Fruit fly (Drosophila melanogaster): ENCODE results near the gene CG11927.

The CG11927 gene

dm6 chr2L:4887382-4888219 is 40.0 kb downstream of the CG11927 start:
- TF ChIP-seq CG4496 (GFP tag; IDR thresholded peaks at IDR 0.05) (peak; percentile 97), CG9948 (tag; optimal IDR thresholded peaks at IDR 0.05) (peak; percentile 98), EcR (GFP tag; optimal IDR thresholded peaks at IDR 0.05) (peak; percentile 88), Pif1B (GFP tag; optimal IDR thresholded peaks at IDR 0.05) (peak; percentile 88), CG32121 (GFP tag; IDR thresholded peaks at IDR 0.05) (peak; percentile 88), CG15710 (tag; optimal IDR thresholded peaks at IDR 0.05) (peak; percentile 96), fd96Ca (GFP tag; IDR thresholded peaks at IDR 0.05) (peak; percentile 92), CG17806 (tag; optimal IDR thresholded peaks at IDR 0.05) (peak; percentile 97), Snoo (tag; optimal IDR thresholded peaks at IDR 0.05) (peak; percentile 81), D1 (tag; optimal IDR thresholded peaks at IDR 0.05) (peak; percentile 91), CG12605 (GFP tag; IDR thresholded peaks at IDR 0.05) (peak; percentile 94), gl (tag; optimal IDR thresholded peaks at IDR 0.05) (peak; percentile 93), CG10348 (GFP tag; IDR thresholded peaks at IDR 0.05) (peak; percentile 56; the same call in 1 of the 2 replicates), Ets98B (GFP tag; IDR thresholded peaks at IDR 0.05) (peak; percentile 92), CG13204 (GFP tag; optimal IDR thresholded peaks at IDR 0.05) (peak; percentile 89), CG34367 (tag; optimal IDR thresholded peaks at IDR 0.05) (peak; percentile 97), CG8159 (tag; optimal IDR thresholded peaks at IDR 0.05) (peak; percentile 95), rn (GFP tag; IDR thresholded peaks at IDR 0.05) (peak; percentile 92), CG8301 (tag; optimal IDR thresholded peaks at IDR 0.05) (peak; percentile 92), Pif1A (GFP tag; optimal IDR thresholded peaks at IDR 0.05) (peak; percentile 86), CG14655 (GFP tag; optimal IDR thresholded peaks at IDR 0.05) (peak; percentile 90)

dm6 chr2L:4888541-4888940 is 41.0 kb downstream of the CG11927 start:
- no peak for TF ChIP-seq CG13204 (GFP tag; optimal IDR thresholded peaks at IDR 0.05)
- TF ChIP-seq rn (GFP tag; IDR thresholded peaks at IDR 0.05) = no peak
- TF ChIP-seq CG15710 (tag; optimal IDR thresholded peaks at IDR 0.05) = peak; percentile 29
- peak; percentile 44 for TF ChIP-seq CG8159 (tag; optimal IDR thresholded peaks at IDR 0.05)
- TF ChIP-seq CG12605 (GFP tag; IDR thresholded peaks at IDR 0.05) = no peak
- peak; percentile 19 for TF ChIP-seq CG34367 (tag; optimal IDR thresholded peaks at IDR 0.05)
- peak; percentile 46 for TF ChIP-seq CG17806 (tag; optimal IDR thresholded peaks at IDR 0.05)
- no peak for TF ChIP-seq Ets98B (GFP tag; IDR thresholded peaks at IDR 0.05)
- TF ChIP-seq EcR (GFP tag; optimal IDR thresholded peaks at IDR 0.05) = peak; percentile 41
- peak; percentile 53 for TF ChIP-seq CG9948 (tag; optimal IDR thresholded peaks at IDR 0.05)
- TF ChIP-seq CG14655 (GFP tag; optimal IDR thresholded peaks at IDR 0.05) = peak; percentile 2

- TF ChIP-seq CG14655 (GFP tag; optimal IDR thresholded peaks at IDR 0.05) = no peak
These were observed 42.0 kb downstream of the CG11927 start, which contains the start of gene CG15625 for dm6 chr2L:4889451-4890045. Gene CG15625, plus strand, starts transcription at chr2L:4889995.

- TF ChIP-seq CG15710 (tag; optimal IDR thresholded peaks at IDR 0.05) (no peak), fd96Ca (GFP tag; IDR thresholded peaks at IDR 0.05) (no peak), Snoo (tag; optimal IDR thresholded peaks at IDR 0.05) (peak; percentile 41), EcR (GFP tag; optimal IDR thresholded peaks at IDR 0.05) (peak; percentile 41), CG17806 (tag; optimal IDR thresholded peaks at IDR 0.05) (no peak), CG32121 (GFP tag; IDR thresholded peaks at IDR 0.05) (peak; percentile 27; the same call in 1 of the 2 replicates), Ets98B (GFP tag; IDR thresholded peaks at IDR 0.05) (peak; percentile 47; the same call in 1 of the 2 replicates), CG13204 (GFP tag; optimal IDR thresholded peaks at IDR 0.05) (peak; percentile 89), CG4496 (GFP tag; IDR thresholded peaks at IDR 0.05) (0 out of 3 replicates have a peak, but pooled peaks have one; percentile 47)
These were observed 44.4 kb downstream of the CG11927 start, which contains the start of gene CG3036 for dm6 chr2L:4891914-4892469. Gene CG3036, plus strand, starts transcription at chr2L:4892112.

- TF ChIP-seq CG13204 (GFP tag; optimal IDR thresholded peaks at IDR 0.05) = no peak
- no peak for TF ChIP-seq Pif1A (GFP tag; optimal IDR thresholded peaks at IDR 0.05)
- TF ChIP-seq CG9948 (tag; optimal IDR thresholded peaks at IDR 0.05) = no peak
- TF ChIP-seq Ets98B (GFP tag; IDR thresholded peaks at IDR 0.05) = no peak
- TF ChIP-seq EcR (GFP tag; optimal IDR thresholded peaks at IDR 0.05) = no peak
- no peak for TF ChIP-seq CG14655 (GFP tag; optimal IDR thresholded peaks at IDR 0.05)
- no peak for TF ChIP-seq rn (GFP tag; IDR thresholded peaks at IDR 0.05)
- TF ChIP-seq CG4496 (GFP tag; IDR thresholded peaks at IDR 0.05) = no peak
- TF ChIP-seq CG12605 (GFP tag; IDR thresholded peaks at IDR 0.05) = no peak
- TF ChIP-seq CG17806 (tag; optimal IDR thresholded peaks at IDR 0.05) = no peak
- TF ChIP-seq CG10348 (GFP tag; IDR thresholded peaks at IDR 0.05) = no peak
- no peak for TF ChIP-seq D1 (tag; optimal IDR thresholded peaks at IDR 0.05)
- TF ChIP-seq CG34367 (tag; optimal IDR thresholded peaks at IDR 0.05) = no peak
- TF ChIP-seq CG8159 (tag; optimal IDR thresholded peaks at IDR 0.05) = no peak
- no peak for TF ChIP-seq CG32121 (GFP tag; IDR thresholded peaks at IDR 0.05)
- TF ChIP-seq fd96Ca (GFP tag; IDR thresholded peaks at IDR 0.05) = no peak
- no peak for TF ChIP-seq CG15710 (tag; optimal IDR thresholded peaks at IDR 0.05)
These were observed 46.0 kb downstream of the CG11927 start for dm6 chr2L:4893612-4894011.

Measured in whole organism, pupa.